Worm (Caenorhabditis elegans): ENCODE data around the gene F20D6.5.
A peak's percentile ranks its signal among the peaks of the same experiment; 100 is the strongest.

F20D6.5 gene

ce11 chrV:8178279-8178678 lies 16.5 kb downstream of the F20D6.5 start:
- TF ChIP-seq ztf-11 (tag; optimal IDR thresholded peaks at IDR 0.05) (no peak), pha-4 (tag; optimal IDR thresholded peaks at IDR 0.05) (no peak), fkh-2 (tag; optimal IDR thresholded peaks at IDR 0.05) (no peak), skn-1 (tag; optimal IDR thresholded peaks at IDR 0.05) (no peak), nhr-11 (tag; optimal IDR thresholded peaks at IDR 0.05) (no peak), aly-2 (tag; optimal IDR thresholded peaks at IDR 0.05) (no peak), nhr-25 (tag; optimal IDR thresholded peaks at IDR 0.05) (no peak), lin-39 (tag; optimal IDR thresholded peaks at IDR 0.05) (no peak), nfya-1 (tag; optimal IDR thresholded peaks at IDR 0.05; ENCODE audit: insufficient read depth) (no peak), pqm-1 (tag; optimal IDR thresholded peaks at IDR 0.05) (no peak), ceh-28 (tag; optimal IDR thresholded peaks at IDR 0.05) (no peak), fos-1 (tag; optimal IDR thresholded peaks at IDR 0.05) (no peak), ceh-16 (tag; optimal IDR thresholded peaks at IDR 0.05) (no peak), snpc-4 (tag; optimal IDR thresholded peaks at IDR 0.05) (no peak), fkh-10 (GFP tag; optimal IDR thresholded peaks at IDR 0.05) (no peak), nhr-237 (tag; optimal IDR thresholded peaks at IDR 0.05) (no peak), ZK546.5 (tag; optimal IDR thresholded peaks at IDR 0.05) (no peak)

DNA sequence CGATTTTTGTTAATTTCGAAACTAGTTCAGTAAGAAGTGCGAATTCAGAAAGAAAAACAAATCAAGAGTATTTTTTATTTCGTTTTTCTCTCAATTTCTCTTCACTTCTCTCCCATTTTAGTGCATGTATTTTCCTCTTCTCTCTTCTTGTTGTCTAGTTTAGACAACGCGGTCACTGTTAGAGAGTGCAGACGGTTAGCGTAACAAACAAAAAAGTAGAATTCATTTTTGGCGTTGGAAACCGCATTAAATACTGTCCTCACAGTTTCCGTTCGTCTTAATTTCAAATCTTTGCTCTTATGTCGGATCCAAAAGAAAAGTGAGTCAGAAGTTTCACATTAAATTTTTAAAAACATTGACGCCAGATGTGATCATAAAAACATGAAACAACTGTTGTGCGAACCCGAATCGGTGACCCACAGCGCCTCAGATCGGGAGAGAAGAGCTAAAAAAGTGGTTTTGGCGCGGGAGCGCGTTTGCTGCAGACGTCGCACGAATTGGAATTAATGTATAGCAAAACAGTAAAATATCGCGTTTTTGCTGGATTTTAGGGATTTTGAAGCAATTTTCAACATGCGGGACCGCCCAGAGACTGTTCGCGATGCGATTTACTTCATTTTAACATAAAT lies 17.3 kb downstream of the F20D6.5 start, which contains the start of gene srp-7:
Gene srp-7 (plus strand): TSS at position 213 of the 629 bp plus-strand sequence.
- TF ChIP-seq ZK546.5 (tag; optimal IDR thresholded peaks at IDR 0.05) (no peak), nhr-23 (tag; optimal IDR thresholded peaks at IDR 0.05) (peak; percentile 38), pha-4 (tag; optimal IDR thresholded peaks at IDR 0.05) (peak; percentile 81), nfya-1 (tag; optimal IDR thresholded peaks at IDR 0.05; ENCODE audit: insufficient read depth) (peak; percentile 41), hmg-11 (tag; optimal IDR thresholded peaks at IDR 0.05) (peak; percentile 16), aly-2 (tag; optimal IDR thresholded peaks at IDR 0.05) (no peak), elt-2 (tag; optimal IDR thresholded peaks at IDR 0.05) (peak; percentile 21)

DNA sequence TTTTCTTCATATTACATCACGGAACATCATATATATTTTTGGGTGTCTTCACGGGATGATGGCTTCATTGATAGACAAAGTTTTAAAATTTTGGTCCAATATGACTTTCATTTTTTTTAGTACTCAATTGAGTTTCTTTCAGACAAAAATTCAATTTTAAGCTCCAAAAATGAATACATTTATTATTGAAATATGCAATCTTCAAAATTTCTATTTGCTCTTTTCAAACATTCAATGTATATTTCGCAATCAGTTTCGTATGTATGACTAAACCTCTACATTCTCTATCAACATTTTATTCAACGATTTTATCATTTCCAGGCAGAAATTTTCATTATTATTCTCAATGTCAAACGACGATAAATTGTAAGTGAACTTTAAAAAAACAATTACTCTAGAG lies 21.6 kb downstream of the F20D6.5 start, which contains the start of gene srp-8:
Gene srp-8 (plus strand): TSS at position 301 of the 400 bp plus-strand sequence.
- TF ChIP-seq pha-4 (tag; optimal IDR thresholded peaks at IDR 0.05), result no peak

- TF ChIP-seq R02D3.7 (tag; optimal IDR thresholded peaks at IDR 0.05) (no peak), fkh-10 (GFP tag; optimal IDR thresholded peaks at IDR 0.05) (no peak), nhr-25 (tag; optimal IDR thresholded peaks at IDR 0.05) (no peak), elt-2 (tag; optimal IDR thresholded peaks at IDR 0.05) (no peak), egl-5 (tag; optimal IDR thresholded peaks at IDR 0.05) (no peak), nfya-1 (tag; optimal IDR thresholded peaks at IDR 0.05; ENCODE audit: insufficient read depth) (no peak), lin-39 (tag; optimal IDR thresholded peaks at IDR 0.05) (no peak), mdl-1 (tag; optimal IDR thresholded peaks at IDR 0.05) (no peak), mml-1 (tag; optimal IDR thresholded peaks at IDR 0.05) (no peak), nhr-237 (tag; optimal IDR thresholded peaks at IDR 0.05) (no peak), nhr-77 (tag; optimal IDR thresholded peaks at IDR 0.05) (no peak), eor-1 (tag; optimal IDR thresholded peaks at IDR 0.05) (no peak), nhr-11 (tag; optimal IDR thresholded peaks at IDR 0.05) (no peak), pqm-1 (tag; optimal IDR thresholded peaks at IDR 0.05) (no peak), unc-39 (tag; optimal IDR thresholded peaks at IDR 0.05) (no peak), snpc-4 (tag; optimal IDR thresholded peaks at IDR 0.05) (no peak)
Measured at ce11 chrV:8185737-8186136, 24.0 kb downstream of the F20D6.5 start, which contains the start of gene F20D6.2. F20D6.2 (plus strand) TSS chrV:8186037.

DNA sequence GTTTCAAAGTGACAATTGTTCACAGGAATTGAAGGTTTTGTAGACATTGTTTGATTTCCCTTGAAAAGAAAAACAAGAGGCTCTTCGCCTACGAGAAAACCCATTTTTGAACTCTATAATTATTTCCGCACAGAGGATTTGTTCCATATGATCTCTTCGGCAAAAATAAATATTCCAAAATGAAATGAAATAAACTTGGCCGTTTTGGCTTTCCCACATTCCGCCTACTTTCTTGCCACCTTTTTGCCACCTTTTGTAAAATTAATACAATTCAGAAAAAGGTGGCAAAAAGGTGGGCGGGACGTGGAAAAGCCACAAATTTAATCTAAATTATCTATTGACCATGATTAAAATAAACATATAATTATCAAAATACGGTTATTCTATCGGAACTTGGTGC lies 26.7 kb downstream of the F20D6.5 start, which contains the start of gene F20D6.15:
Gene F20D6.15 (minus strand): TSS at position 47 of the 400 bp plus-strand sequence.
- TF ChIP-seq unc-39 (tag; optimal IDR thresholded peaks at IDR 0.05), result no peak
- no peak for TF ChIP-seq egl-27 (tag; optimal IDR thresholded peaks at IDR 0.05)
- no peak for TF ChIP-seq hmg-11 (tag; optimal IDR thresholded peaks at IDR 0.05)
- TF ChIP-seq nhr-11 (tag; optimal IDR thresholded peaks at IDR 0.05), result no peak
- TF ChIP-seq aly-2 (tag; optimal IDR thresholded peaks at IDR 0.05), result no peak
- TF ChIP-seq ZK546.5 (tag; optimal IDR thresholded peaks at IDR 0.05), result no peak
- no peak for TF ChIP-seq mdl-1 (tag; optimal IDR thresholded peaks at IDR 0.05)
- TF ChIP-seq nhr-237 (tag; optimal IDR thresholded peaks at IDR 0.05), result no peak
- TF ChIP-seq nhr-67 (tag; optimal IDR thresholded peaks at IDR 0.05), result no peak
- no peak for TF ChIP-seq fkh-10 (GFP tag; optimal IDR thresholded peaks at IDR 0.05)
- TF ChIP-seq nhr-76 (tag; optimal IDR thresholded peaks at IDR 0.05), result no peak
- no peak for TF ChIP-seq fos-1 (tag; optimal IDR thresholded peaks at IDR 0.05)
- TF ChIP-seq eor-1 (tag; optimal IDR thresholded peaks at IDR 0.05), result no peak
- no peak for TF ChIP-seq sea-2 (GFP tag; optimal IDR thresholded peaks at IDR 0.05)
- no peak for TF ChIP-seq nhr-28 (tag; optimal IDR thresholded peaks at IDR 0.05)
- TF ChIP-seq pha-4 (tag; optimal IDR thresholded peaks at IDR 0.05), result no peak

Data from whole organism, L3 larva.